Fruit fly (Drosophila melanogaster) whole organism, embryonic: ENCODE measurements around the gene Fum1.
A peak's percentile ranks its signal among the peaks of the same experiment; 100 is the strongest.

ENCODE experiments used
- Asciz ChIP-seq: fragments of 200-800 bp; sonication (Bioruptor generic); optimal IDR thresholded peaks from 2 replicates; lab custom pipeline; 2017; ENCODE audit warnings: missing biosample characterization, mild to moderate bottlenecking, missing genetic modification characterization, missing genetic modification reagents
- Atf6 ChIP-seq: fragments of 200-800 bp; sonication (Bioruptor generic); IDR thresholded peaks from 2 replicates; pipeline ENCODE4 v1.3.6; 2022; ENCODE audit warnings: missing biosample characterization, missing genetic modification characterization
- B-H2 ChIP-seq: fragments of 200-800 bp; sonication (Bioruptor generic); optimal IDR thresholded peaks from 2 replicates; lab custom pipeline; 2018; ENCODE audit warnings: missing biosample characterization, mild to moderate bottlenecking, missing genetic modification characterization
- CG10543 ChIP-seq: fragments of 200-800 bp; sonication (Bioruptor generic); optimal IDR thresholded peaks from 3 replicates; lab custom pipeline; 2017; ENCODE audit warnings: missing biosample characterization, mild to moderate bottlenecking, missing genetic modification characterization, moderate library complexity
- CG12299 ChIP-seq: fragments of 200-800 bp; sonication (Bioruptor generic); optimal IDR thresholded peaks from 2 replicates; lab custom pipeline; 2018; ENCODE audit warnings: missing biosample characterization, mild to moderate bottlenecking, missing genetic modification characterization
- CG12744 ChIP-seq: fragments of 200-800 bp; sonication (Bioruptor generic); optimal IDR thresholded peaks from 2 replicates; lab custom pipeline; 2016; ENCODE audit warnings: missing biosample characterization, missing genetic modification characterization
- CG13424 ChIP-seq: fragments of 200-800 bp; sonication (Bioruptor generic); optimal IDR thresholded peaks from 2 replicates; lab custom pipeline; 2019; ENCODE audit warnings: missing biosample characterization, mild to moderate bottlenecking, missing genetic modification characterization, moderate library complexity
- CG14710 ChIP-seq: fragments of 200-800 bp; sonication (Bioruptor generic); optimal IDR thresholded peaks from 3 replicates; lab custom pipeline; 2019; ENCODE audit warnings: missing biosample characterization, mild to moderate bottlenecking, missing genetic modification characterization, moderate library complexity
- CG1529 ChIP-seq: fragments of 200-800 bp; sonication (Bioruptor generic); optimal IDR thresholded peaks from 3 replicates; lab custom pipeline; 2018; ENCODE audit warnings: missing biosample characterization, missing genetic modification characterization
- CG16815 ChIP-seq: fragments of 200-800 bp; sonication (Bioruptor generic); optimal IDR thresholded peaks from 3 replicates; lab custom pipeline; 2017; ENCODE audit warnings: missing biosample characterization, mild to moderate bottlenecking, missing genetic modification characterization
- CG2199 ChIP-seq: fragments of 200-800 bp; sonication (Bioruptor generic); IDR thresholded peaks from 3 replicates; pipeline ENCODE4 v1.3.6; 2022; ENCODE audit warnings: missing biosample characterization, missing genetic modification characterization
- CG31365 ChIP-seq: fragments of 200-800 bp; sonication (Bioruptor generic); optimal IDR thresholded peaks from 2 replicates; lab custom pipeline; 2018; ENCODE audit warnings: missing biosample characterization, mild to moderate bottlenecking, missing genetic modification characterization
- CG31388 ChIP-seq: fragments of 200-800 bp; sonication (Bioruptor generic); optimal IDR thresholded peaks from 2 replicates; lab custom pipeline; 2016; ENCODE audit warnings: missing biosample characterization, missing genetic modification characterization
- CG32772 ChIP-seq: fragments of 200-800 bp; sonication (Bioruptor generic); IDR thresholded peaks from 2 replicates; pipeline ENCODE4 v1.3.6; 2022; ENCODE audit warnings: missing biosample characterization, missing genetic modification characterization
- CG33213 ChIP-seq: fragments of 200-800 bp; sonication (Bioruptor generic); optimal IDR thresholded peaks from 3 replicates; lab custom pipeline; 2016; ENCODE audit warnings: missing biosample characterization, missing genetic modification characterization
- CG3838 ChIP-seq: fragments of 200-800 bp; sonication (Bioruptor generic); optimal IDR thresholded peaks from 3 replicates; lab custom pipeline; 2016; ENCODE audit warnings: missing biosample characterization, missing genetic modification characterization
- CG4360 ChIP-seq: fragments of 200-800 bp; sonication (Bioruptor generic); IDR thresholded peaks from 2 replicates; pipeline ENCODE4 v1.3.6; 2022; ENCODE audit warnings: missing biosample characterization, missing genetic modification characterization
- CG6765 ChIP-seq: fragments of 200-800 bp; sonication (Bioruptor generic); optimal IDR thresholded peaks from 3 replicates; lab custom pipeline; 2017; ENCODE audit warnings: missing biosample characterization, mild to moderate bottlenecking, missing genetic modification characterization
- CG7963 ChIP-seq: fragments of 200-800 bp; sonication (Bioruptor generic); IDR thresholded peaks from 3 replicates; pipeline ENCODE4 v1.3.6; 2022; ENCODE audit warnings: missing biosample characterization, missing genetic modification characterization; ENCODE audit not compliant: partially characterized antibody
- CG8924 ChIP-seq: fragments of 200-800 bp; optimal IDR thresholded peaks from 3 replicates; lab custom pipeline; 2019; ENCODE audit warnings: missing biosample characterization, mild to moderate bottlenecking, missing genetic modification characterization, moderate library complexity
- Dad ChIP-seq: fragments of 200-800 bp; sonication (Bioruptor generic); optimal IDR thresholded peaks from 3 replicates; lab custom pipeline; 2016; ENCODE audit warnings: missing biosample characterization, missing genetic modification characterization
- Dbx ChIP-seq: fragments of 200-800 bp; sonication (Bioruptor generic); IDR thresholded peaks from 3 replicates; pipeline ENCODE4 v1.3.6; 2022; ENCODE audit warnings: missing biosample characterization, missing genetic modification characterization
- Dp ChIP-seq: fragments of 200-800 bp; sonication (Bioruptor generic); optimal IDR thresholded peaks from 2 replicates; lab custom pipeline; 2018; ENCODE audit warnings: missing biosample characterization, mild to moderate bottlenecking, missing genetic modification characterization, moderate library complexity
- E2f2 ChIP-seq: fragments of 200-800 bp; sonication (Bioruptor generic); IDR thresholded peaks from 2 replicates; pipeline ENCODE4 v1.3.6; 2022; ENCODE audit warnings: missing biosample characterization, missing genetic modification characterization
- Fer3 ChIP-seq: fragments of 200-800 bp; sonication (Bioruptor generic); optimal IDR thresholded peaks from 2 replicates; lab custom pipeline; 2018; ENCODE audit warnings: missing biosample characterization, mild to moderate bottlenecking, missing genetic modification characterization, moderate library complexity
- H15 ChIP-seq: fragments of 200-800 bp; sonication (Bioruptor generic); IDR thresholded peaks from 3 replicates; pipeline ENCODE4 v1.3.6; 2022; ENCODE audit warnings: missing biosample characterization, missing genetic modification characterization
- Hr51 ChIP-seq, 2 experiments: fragments of 200-800 bp; sonication (Bioruptor generic); optimal IDR thresholded peaks; 2 replicates in 1 of 2; 3 replicates in 1 of 2; lab custom pipeline; 2016 to 2018; ENCODE audit warnings: missing biosample characterization in 2 of 2, missing genetic modification characterization in 2 of 2, mild to moderate bottlenecking in 1 of 2, moderate library complexity in 1 of 2
- MBD-R2 ChIP-seq: fragments of 200-800 bp; sonication (Bioruptor generic); IDR thresholded peaks from 2 replicates; pipeline ENCODE4 v1.3.6; 2022; ENCODE audit warnings: missing biosample characterization, missing genetic modification characterization
- MTF-1 ChIP-seq: fragments of 200-800 bp; sonication (Bioruptor generic); optimal IDR thresholded peaks from 2 replicates; lab custom pipeline; 2018; ENCODE audit warnings: missing biosample characterization, mild to moderate bottlenecking, missing genetic modification characterization, borderline replicate concordance
- NfI ChIP-seq: fragments of 200-800 bp; sonication (Bioruptor generic); optimal IDR thresholded peaks from 3 replicates; lab custom pipeline; 2018; ENCODE audit warnings: missing biosample characterization, mild to moderate bottlenecking, missing genetic modification characterization, moderate library complexity
- Pdp1 ChIP-seq, 2 experiments: fragments of 200-800 bp; sonication (Bioruptor generic); optimal IDR thresholded peaks; 3 replicates each; lab custom pipeline; 2016; ENCODE audit warnings: missing biosample characterization in 2 of 2, missing genetic modification characterization in 2 of 2, mild to moderate bottlenecking in 1 of 2, moderate library complexity in 1 of 2
- ase ChIP-seq: fragments of 200-800 bp; sonication (Bioruptor generic); IDR thresholded peaks from 3 replicates; pipeline ENCODE4 v1.3.6; 2022; ENCODE audit warnings: missing biosample characterization, missing genetic modification characterization
- bcd ChIP-seq: fragments of 200-800 bp; sonication (Bioruptor generic); optimal IDR thresholded peaks from 2 replicates; lab custom pipeline; 2017; ENCODE audit warnings: missing biosample characterization, mild to moderate bottlenecking, missing genetic modification characterization
- cg ChIP-seq: fragments of 200-800 bp; sonication (Bioruptor generic); optimal IDR thresholded peaks from 3 replicates; lab custom pipeline; 2019; ENCODE audit warnings: missing biosample characterization, mild to moderate bottlenecking, missing genetic modification characterization, moderate library complexity
- chm ChIP-seq: fragments of 200-800 bp; sonication (Bioruptor generic); IDR thresholded peaks from 2 replicates; pipeline ENCODE4 v1.3.6; 2022; ENCODE audit warnings: missing biosample characterization, missing genetic modification characterization
- dan ChIP-seq: fragments of 200-800 bp; sonication (Bioruptor generic); IDR thresholded peaks from 2 replicates; pipeline ENCODE4 v1.3.6; 2022; ENCODE audit warnings: missing biosample characterization, missing genetic modification characterization
- dmrt11E ChIP-seq: fragments of 200-800 bp; sonication (Bioruptor generic); optimal IDR thresholded peaks from 3 replicates; lab custom pipeline; 2018; ENCODE audit warnings: missing biosample characterization, mild to moderate bottlenecking, missing genetic modification characterization, moderate library complexity
- dpn ChIP-seq, 2 experiments: fragments of 200-800 bp; sonication (Bioruptor generic); optimal IDR thresholded peaks; 3 replicates each; lab custom pipeline; 2016; ENCODE audit warnings: missing biosample characterization in 2 of 2, missing genetic modification characterization in 2 of 2
- ftz-f1 ChIP-seq: fragments of 200-800 bp; sonication (Bioruptor generic); optimal IDR thresholded peaks from 2 replicates; lab custom pipeline; 2016; ENCODE audit warnings: missing biosample characterization, missing genetic modification characterization
- gfzf ChIP-seq: fragments of 200-800 bp; sonication (Bioruptor generic); optimal IDR thresholded peaks from 2 replicates; lab custom pipeline; 2016; ENCODE audit warnings: missing biosample characterization, mild to moderate bottlenecking, missing genetic modification characterization, moderate library complexity
- gro ChIP-seq: fragments of 200-800 bp; sonication (Bioruptor generic); optimal IDR thresholded peaks from 2 replicates; lab custom pipeline; 2016; ENCODE audit warnings: missing biosample characterization, missing genetic modification characterization
- gsb ChIP-seq: fragments of 200-800 bp; sonication (Bioruptor generic); IDR thresholded peaks from 2 replicates; pipeline ENCODE4 v1.3.6; 2022; ENCODE audit warnings: missing biosample characterization, missing genetic modification characterization
- insv ChIP-seq, 2 experiments: fragments of 200-800 bp; sonication (Bioruptor generic); optimal IDR thresholded peaks; 3 replicates each; lab custom pipeline; 2016 to 2018; ENCODE audit warnings: missing biosample characterization in 2 of 2, missing genetic modification characterization in 2 of 2
- jing ChIP-seq: fragments of 200-800 bp; sonication (Bioruptor generic); optimal IDR thresholded peaks from 2 replicates; lab custom pipeline; 2018; ENCODE audit warnings: missing biosample characterization, mild to moderate bottlenecking, missing genetic modification characterization
- klu ChIP-seq: fragments of 200-800 bp; sonication (Bioruptor generic); IDR thresholded peaks from 2 replicates; pipeline ENCODE4 v1.3.6; 2022; ENCODE audit warnings: missing biosample characterization, missing genetic modification characterization
- kni ChIP-seq: fragments of 200-800 bp; sonication (Bioruptor generic); optimal IDR thresholded peaks from 3 replicates; lab custom pipeline; 2017; ENCODE audit warnings: mild to moderate bottlenecking, missing biosample characterization, missing genetic modification reagents, missing genetic modification characterization
- mam ChIP-seq: fragments of 200-800 bp; sonication (Bioruptor generic); optimal IDR thresholded peaks from 3 replicates; lab custom pipeline; 2016; ENCODE audit warnings: missing biosample characterization, missing genetic modification characterization
- otp ChIP-seq: fragments of 200-800 bp; sonication (Bioruptor generic); IDR thresholded peaks from 3 replicates; pipeline ENCODE4, ENCODE4 v1.3.6; 2022; ENCODE audit warnings: missing biosample characterization, missing genetic modification characterization
- p53 ChIP-seq: fragments of 200-800 bp; sonication (Bioruptor generic); optimal IDR thresholded peaks from 2 replicates; lab custom pipeline; 2016; ENCODE audit warnings: missing biosample characterization, missing genetic modification characterization
- sr ChIP-seq: fragments of 200-800 bp; sonication (Bioruptor generic); IDR thresholded peaks from 3 replicates; pipeline ENCODE4 v1.3.6; 2022; ENCODE audit warnings: missing biosample characterization, missing genetic modification characterization
- wdn ChIP-seq: fragments of 200-800 bp; sonication (Bioruptor generic); IDR thresholded peaks from 2 replicates; pipeline ENCODE4 v1.3.6; 2022; ENCODE audit warnings: missing biosample characterization, missing genetic modification characterization

Gene Fum1

dm6 chrX:6694979-6695388 lies 16.8 kb downstream of the Fum1 start, which contains the start of gene CG14442 (continued):
- TF ChIP-seq Fer3 (no peak), Pdp1 (GFP tag; optimal IDR thresholded peaks at IDR 0.05; lab: Kevin White, UChicago) (peak; percentile 33 to 89), CG32772 (GFP tag; lab: Robert Waterston, UW) (no peak), CG3838 (peak; percentile 4), ftz-f1 (GFP tag; lab: Kevin White, UChicago) (no peak), MBD-R2 (GFP tag; lab: Robert Waterston, UW) (peak; percentile 8; the same call in 1 of the 2 replicates), gsb (no peak), Dbx (GFP tag; lab: Robert Waterston, UW) (no peak), Hr51 (GFP tag; optimal IDR thresholded peaks at IDR 0.05; lab: Kevin White, UChicago) (peak; percentile 21 to 29), B-H2 (GFP tag; lab: Kevin White, UChicago) (peak; percentile 41), CG31365 (tag; lab: Kevin White, UChicago) (no peak), NfI (GFP tag; lab: Kevin White, UChicago) (peak; percentile 8), dan (GFP tag; lab: Robert Waterston, UW) (no peak), klu (GFP tag; lab: Robert Waterston, UW) (no peak), ase (GFP tag; lab: Robert Waterston, UW) (no peak), MTF-1 (GFP tag; lab: Kevin White, UChicago) (no peak), E2f2 (peak; percentile 70), gfzf (peak; percentile 58), otp (no peak), sr (no peak), CG14710 (tag; lab: Kevin White, UChicago) (peak; percentile 66), gro (peak; percentile 35), Dad (GFP tag; lab: Kevin White, UChicago) (no peak), CG6765 (GFP tag; lab: Kevin White, UChicago) (no peak), CG16815 (GFP tag; lab: Kevin White, UChicago) (no peak), CG10543 (GFP tag; lab: Kevin White, UChicago) (peak; percentile 1), bcd (no peak), CG13424 (peak; percentile 51), dpn (GFP tag; optimal IDR thresholded peaks at IDR 0.05; lab: Kevin White, UChicago) (peak; percentile 33 to 50), Asciz (no peak), CG1529 (no peak), kni (no peak), mam (GFP tag; lab: Kevin White, UChicago) (peak; percentile 11), CG7963 (peak; percentile 87), insv (GFP tag; optimal IDR thresholded peaks at IDR 0.05; lab: Kevin White, UChicago) (no peak), CG4360 (no peak), CG31388 (GFP tag; lab: Kevin White, UChicago) (no peak), p53 (no peak), CG8924 (peak; percentile 29), H15 (GFP tag; lab: Robert Waterston, UW) (no peak), CG2199 (GFP tag; lab: Robert Waterston, UW) (no peak), wdn (GFP tag; lab: Robert Waterston, UW) (no peak), Atf6 (GFP tag; lab: Robert Waterston, UW) (no peak), CG33213 (GFP tag; lab: Kevin White, UChicago) (no peak), cg (GFP tag; lab: Kevin White, UChicago) (no peak), jing (no peak), CG12744 (GFP tag; lab: Kevin White, UChicago) (peak; percentile 17), dmrt11E (tag; lab: Kevin White, UChicago) (peak; percentile 7), Dp (GFP tag; lab: Kevin White, UChicago) (peak; percentile 65), chm (GFP tag; lab: Robert Waterston, UW) (no peak), CG12299 (peak; percentile 29)
